Comparison of ENCODE assay signal across 3 worm cellular contexts in genomic region chrX:11758809-11759208, ce11.
TF ChIP-seq lines count a peak whose summit lies in the region.

Gene lact-7, plus strand, starts transcription at chrX:11759109.

TF ChIP-seq in whole organism, L3 larva, 47 proteins besides CTCF, POLR2A, EP300 and RAD21:
- TF ChIP-seq nhr-28 (tag; optimal IDR thresholded peaks at IDR 0.05; lab: Kevin White, UChicago) = no peak
- TF ChIP-seq pha-4 (tag; optimal IDR thresholded peaks at IDR 0.05; lab: Kevin White, UChicago) = peak; percentile 84

TF ChIP-seq in whole organism, L4 larva, 104 proteins besides CTCF, POLR2A, EP300 and RAD21:
- no peak for TF ChIP-seq unc-62 (GFP tag; optimal IDR thresholded peaks at IDR 0.05 in 1 of 2; lab: Kevin White, UChicago)
- no peak for TF ChIP-seq unc-62 (tag; optimal IDR thresholded peaks at IDR 0.05; lab: Kevin White, UChicago)
- TF ChIP-seq ctbp-1 (GFP tag; IDR thresholded peaks at IDR 0.05; lab: Robert Waterston, UW) = no peak
- peak; percentile 32; the same call in 1 of the 2 replicates for TF ChIP-seq set-16 (GFP tag; IDR thresholded peaks at IDR 0.05; lab: Robert Waterston, UW)
- TF ChIP-seq zfp-3 (GFP tag; conservative IDR thresholded peaks at IDR 0.05; lab: Robert Waterston, UW) = no peak

TF ChIP-seq in whole organism, young adult, 124 proteins besides CTCF, POLR2A, EP300 and RAD21:
- no peak for TF ChIP-seq F52B5.7 (tag; optimal IDR thresholded peaks at IDR 0.05; lab: Kevin White, UChicago)
- no peak for TF ChIP-seq F33H1.4 (GFP tag; IDR thresholded peaks at IDR 0.05; lab: Robert Waterston, UW)
- TF ChIP-seq ztf-6 (GFP tag; IDR thresholded peaks at IDR 0.05; lab: Robert Waterston, UW) = no peak
- TF ChIP-seq ceh-27 (GFP tag; optimal IDR thresholded peaks at IDR 0.05; lab: Kevin White, UChicago) = peak; percentile 67
